Fruit fly (Drosophila melanogaster): ENCODE data around the gene wg.

dm6 chr2L:7333184-7334025 lies 26.4 kb downstream of the wg start, which contains the start of gene Wnt6:
- TF ChIP-seq CG8478 (optimal IDR thresholded peaks at IDR 0.05) (no peak), psq (optimal IDR thresholded peaks at IDR 0.05) (no peak), pan (optimal IDR thresholded peaks at IDR 0.05) (no peak), usp (GFP tag; optimal IDR thresholded peaks at IDR 0.05) (no peak)
